Fruit fly (Drosophila melanogaster): ENCODE results near the gene CG14434.

CG14434 gene

dm6 chrX:6822904-6823303, 44.1 kb downstream of the CG14434 start, which contains the start of gene Atx-1:
TSS of gene Atx-1 (plus strand) at chrX:6823204.
- no peak for TF ChIP-seq CG6654 (GFP tag; optimal IDR thresholded peaks at IDR 0.05)
- TF ChIP-seq CG15479 (GFP tag; optimal IDR thresholded peaks at IDR 0.05), result peak; percentile 52
- no peak for TF ChIP-seq CG1647 (GFP tag; optimal IDR thresholded peaks at IDR 0.05)

DNA sequence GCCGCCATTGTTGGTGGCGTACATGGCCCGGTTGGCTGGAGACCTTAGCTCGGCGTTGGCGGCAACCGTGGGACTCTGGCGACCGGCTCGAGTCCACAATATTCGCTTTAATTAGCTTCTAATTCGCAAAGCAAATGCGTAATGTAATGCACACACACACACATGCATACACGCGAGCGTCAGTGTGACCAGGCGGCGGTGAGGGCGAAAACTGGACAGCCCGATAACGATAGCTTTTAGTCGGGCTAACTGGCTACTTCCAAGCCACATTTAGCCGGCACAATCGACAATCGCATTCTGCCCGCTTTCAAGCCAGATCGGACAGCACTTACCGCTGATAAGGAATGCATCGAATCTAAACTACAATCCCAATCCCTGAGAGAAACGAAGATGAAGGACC, 46.3 kb downstream of the CG14434 start, which contains the start of the genes Nf-YC and xit:
Gene Nf-YC, minus strand, starts transcription at position 217 of the 400 bp plus-strand sequence.
Gene xit, plus strand, starts transcription at position 314 of the 400 bp plus-strand sequence.
- peak; percentile 71 for TF ChIP-seq E2f2 (GFP tag; IDR thresholded peaks at IDR 0.05)
- TF ChIP-seq zfh1 (GFP tag; IDR thresholded peaks at IDR 0.05), result peak; percentile 22; the same call in 1 of the 3 replicates
- peak; percentile 11 for TF ChIP-seq CG8924 (tag; optimal IDR thresholded peaks at IDR 0.05)
- peak; percentile 54; the same call in 1 of the 2 replicates for TF ChIP-seq tna (GFP tag; IDR thresholded peaks at IDR 0.05; ENCODE audit: partially characterized antibody)
- TF ChIP-seq unc-4 (GFP tag; IDR thresholded peaks at IDR 0.05; ENCODE audit: partially characterized antibody), result peak; percentile 63
- TF ChIP-seq CG7963 (GFP tag; IDR thresholded peaks at IDR 0.05; ENCODE audit: partially characterized antibody), result 0 out of 3 replicates have a peak, but pooled peaks have one; percentile 22
- no peak for TF ChIP-seq rib (GFP tag; IDR thresholded peaks at IDR 0.05)
- TF ChIP-seq chinmo (GFP tag; IDR thresholded peaks at IDR 0.05; ENCODE audit: partially characterized antibody), result peak; percentile 70; the same call in 1 of the 4 replicates
- 0 out of 3 replicates have a peak, but pooled peaks have one; percentile 4 for TF ChIP-seq otp (GFP tag; IDR thresholded peaks at IDR 0.05)
- TF ChIP-seq Asciz (GFP tag; optimal IDR thresholded peaks at IDR 0.05), result no peak
- TF ChIP-seq Lhr (GFP tag; optimal IDR thresholded peaks at IDR 0.05), result no peak
- TF ChIP-seq jing (GFP tag; optimal IDR thresholded peaks at IDR 0.05), result no peak
- no peak for TF ChIP-seq CG5953 (GFP tag; IDR thresholded peaks at IDR 0.05)
- no peak for TF ChIP-seq Side (GFP tag; optimal IDR thresholded peaks at IDR 0.05)
- no peak for TF ChIP-seq NfI (GFP tag; optimal IDR thresholded peaks at IDR 0.05)
- no peak for TF ChIP-seq D19B (GFP tag; optimal IDR thresholded peaks at IDR 0.05)
- TF ChIP-seq zfh2 (GFP tag; optimal IDR thresholded peaks at IDR 0.05), result peak; percentile 24
- TF ChIP-seq sc (optimal IDR thresholded peaks at IDR 0.05), result no peak
- no peak for TF ChIP-seq sc (GFP tag; optimal IDR thresholded peaks at IDR 0.05)
- TF ChIP-seq mam (GFP tag; optimal IDR thresholded peaks at IDR 0.05), result peak; percentile 33
- TF ChIP-seq CG42726 (GFP tag; IDR thresholded peaks at IDR 0.05; ENCODE audit: partially characterized antibody), result peak; percentile 54; the same call in 1 of the 2 replicates
- peak; percentile 83 for TF ChIP-seq CG4617 (GFP tag; optimal IDR thresholded peaks at IDR 0.05; ENCODE audit: borderline replicate concordance)
- TF ChIP-seq aop (GFP tag; IDR thresholded peaks at IDR 0.05), result no peak
- 0 out of 3 replicates have a peak, but pooled peaks have one; percentile 62 for TF ChIP-seq CG6791 (GFP tag; IDR thresholded peaks at IDR 0.05; ENCODE audit: partially characterized antibody)
- peak; percentile 63; the same call in 2 of the 3 replicates for TF ChIP-seq CG34422 (GFP tag; IDR thresholded peaks at IDR 0.05)
- no peak for TF ChIP-seq dpn (GFP tag; optimal IDR thresholded peaks at IDR 0.05)
- no peak for TF ChIP-seq CG34376 (GFP tag; optimal IDR thresholded peaks at IDR 0.05)
- peak; percentile 54 for TF ChIP-seq CG2120 (GFP tag; optimal IDR thresholded peaks at IDR 0.05)
- no peak for TF ChIP-seq CG4282 (GFP tag; optimal IDR thresholded peaks at IDR 0.05)
- TF ChIP-seq MBD-R2 (GFP tag; IDR thresholded peaks at IDR 0.05), result peak; percentile 95
- TF ChIP-seq gfzf (GFP tag; optimal IDR thresholded peaks at IDR 0.05), result peak; percentile 80
- no peak for TF ChIP-seq prd (optimal IDR thresholded peaks at IDR 0.05)
- 0 out of 3 replicates have a peak, but pooled peaks have one; percentile 17 for TF ChIP-seq prd (GFP tag; IDR thresholded peaks at IDR 0.05)
- no peak for TF ChIP-seq Camta (GFP tag; optimal IDR thresholded peaks at IDR 0.05)
- peak; percentile 32; the same call in 1 of the 2 replicates for TF ChIP-seq Ptx1 (GFP tag; IDR thresholded peaks at IDR 0.05)
- TF ChIP-seq vvl (GFP tag; IDR thresholded peaks at IDR 0.05), result peak; percentile 48; the same call in 1 of the 2 replicates
- TF ChIP-seq sob (GFP tag; IDR thresholded peaks at IDR 0.05), result 0 out of 2 replicates have a peak, but pooled peaks have one; percentile 23
- peak; percentile 91 for TF ChIP-seq Dref (GFP tag; IDR thresholded peaks at IDR 0.05)
- peak; percentile 13 for TF ChIP-seq CG13424 (tag; optimal IDR thresholded peaks at IDR 0.05)
- TF ChIP-seq cas (GFP tag; IDR thresholded peaks at IDR 0.05), result no peak
- TF ChIP-seq hbn (GFP tag; IDR thresholded peaks at IDR 0.05; ENCODE audit: partially characterized antibody), result peak; percentile 51; the same call in 1 of the 2 replicates
- TF ChIP-seq CG16813 (GFP tag; IDR thresholded peaks at IDR 0.05; ENCODE audit: partially characterized antibody), result peak; percentile 64
- peak; percentile 39; the same call in 1 of the 2 replicates for TF ChIP-seq nerfin-2 (GFP tag; IDR thresholded peaks at IDR 0.05; ENCODE audit: partially characterized antibody)
- peak; percentile 50 for TF ChIP-seq CHES-1-like (GFP tag; optimal IDR thresholded peaks at IDR 0.05)
- peak; percentile 64 for TF ChIP-seq CG30020 (tag; optimal IDR thresholded peaks at IDR 0.05)
